Worm (Caenorhabditis elegans) whole organism, L4/young adult: Measurements from ENCODE around the gene ZC196.4.

Experiments
- W03F9.2 ChIP-seq: fragments of 150-350 bp; optimal IDR thresholded peaks from 2 replicates; lab custom pipeline; 2014; ENCODE audit warnings: missing biosample characterization, missing genetic modification characterization
- dao-5 ChIP-seq: sonication (generic microtip); optimal IDR thresholded peaks from 2 replicates; lab custom pipeline; 2016; ENCODE audit warnings: missing genotype, missing genetic modification characterization, moderate library complexity, missing compliant biosample characterization
- him-1 ChIP-seq: sonication (generic microtip); optimal IDR thresholded peaks from 2 replicates; lab custom pipeline; 2016; ENCODE audit warnings: missing genotype, missing genetic modification reagents, missing genetic modification characterization, missing compliant biosample characterization

The ZC196.4 gene

ce11 chrV:8776270-8776669 lies 43.4 kb downstream of the ZC196.4 start, which contains the start of gene B0507.1:
Gene B0507.1, plus strand, starts transcription at chrV:8776570.
- no peak for TF ChIP-seq dao-5 (tag; lab: Kevin White, UChicago)
- no peak for TF ChIP-seq him-1 (tag; lab: Kevin White, UChicago)
- no peak for TF ChIP-seq W03F9.2 (tag; lab: Kevin White, UChicago)

ce11 chrV:8781164-8781563 lies 48.3 kb downstream of the ZC196.4 start:
- no peak for TF ChIP-seq dao-5 (tag; lab: Kevin White, UChicago)
- TF ChIP-seq him-1 (tag; lab: Kevin White, UChicago) = no peak

ce11 chrV:8782112-8782511 lies 49.2 kb downstream of the ZC196.4 start:
- TF ChIP-seq him-1 (tag; lab: Kevin White, UChicago) (no peak), W03F9.2 (tag; lab: Kevin White, UChicago) (no peak), dao-5 (tag; lab: Kevin White, UChicago) (no peak)

- TF ChIP-seq W03F9.2 (tag; lab: Kevin White, UChicago) = no peak
- TF ChIP-seq dao-5 (tag; lab: Kevin White, UChicago) = no peak
- no peak for TF ChIP-seq him-1 (tag; lab: Kevin White, UChicago)
Observed at ce11 chrV:8784485-8784884, 51.6 kb downstream of the ZC196.4 start.
